Worm (Caenorhabditis elegans) whole organism, mixed stage, embryonic: ENCODE measurements around the gene nhr-219.

Experiments used
- drap-1 ChIP-seq: fragments of 200-800 bp; sonication (Bioruptor generic); optimal IDR thresholded peaks from 3 replicates; lab custom pipeline; 2018; ENCODE audit warnings: mild to moderate bottlenecking, missing genetic modification characterization, missing compliant biosample characterization
- elt-1 ChIP-seq: sonication (generic microtip); optimal IDR thresholded peaks from 2 replicates; lab custom pipeline; 2017; ENCODE audit warnings: missing genetic modification characterization, mild to moderate bottlenecking, missing compliant biosample characterization, antibody characterized with exemption, moderate library complexity, borderline replicate concordance; ENCODE audit not compliant: insufficient read depth
- elt-3 ChIP-seq: fragments of 150-350 bp; optimal IDR thresholded peaks from 2 replicates; lab custom pipeline; 2014; ENCODE audit warnings: missing biosample characterization, missing genetic modification characterization
- mab-5 ChIP-seq: fragments of 150-350 bp; optimal IDR thresholded peaks from 2 replicates; lab custom pipeline; 2014; ENCODE audit warnings: missing biosample characterization, missing genetic modification characterization
- nhr-12 ChIP-seq: fragments of 150-350 bp; optimal IDR thresholded peaks from 2 replicates; lab custom pipeline; 2014; ENCODE audit warnings: missing biosample characterization, missing genetic modification characterization
- nhr-237 ChIP-seq: fragments of 150-350 bp; optimal IDR thresholded peaks from 2 replicates; lab custom pipeline; 2014; ENCODE audit warnings: missing biosample characterization, missing genetic modification characterization
- nhr-76 ChIP-seq: sonication (generic microtip); optimal IDR thresholded peaks from 2 replicates; lab custom pipeline; 2017; ENCODE audit warnings: missing biosample characterization, missing genetic modification characterization
- pha-4 ChIP-seq: fragments of 150-350 bp; optimal IDR thresholded peaks from 2 replicates; lab custom pipeline; 2018; ENCODE audit warnings: missing biosample characterization, missing genetic modification reagents, missing genetic modification characterization
- sem-2 ChIP-seq: fragments of 200-800 bp; sonication (Bioruptor generic); optimal IDR thresholded peaks from 2 replicates; lab custom pipeline; 2018; ENCODE audit warnings: mild to moderate bottlenecking, missing genetic modification characterization, missing compliant biosample characterization
- snpc-4 ChIP-seq: fragments of 150-350 bp; optimal IDR thresholded peaks from 2 replicates; lab custom pipeline; 2014; ENCODE audit warnings: missing biosample characterization, missing genetic modification characterization
- sptf-1 ChIP-seq: sonication (generic microtip); optimal IDR thresholded peaks from 2 replicates; lab custom pipeline; 2017; ENCODE audit warnings: mild to moderate bottlenecking, missing genetic modification characterization, moderate library complexity, missing compliant biosample characterization
- unc-39 ChIP-seq: fragments of 150-350 bp; optimal IDR thresholded peaks from 2 replicates; lab custom pipeline; 2014; ENCODE audit warnings: missing biosample characterization, missing genetic modification characterization
- unc-62 ChIP-seq: fragments of 150-350 bp; optimal IDR thresholded peaks from 2 replicates; lab custom pipeline; 2014; ENCODE audit warnings: missing biosample characterization, missing genetic modification reagents, missing genetic modification characterization

DNA sequence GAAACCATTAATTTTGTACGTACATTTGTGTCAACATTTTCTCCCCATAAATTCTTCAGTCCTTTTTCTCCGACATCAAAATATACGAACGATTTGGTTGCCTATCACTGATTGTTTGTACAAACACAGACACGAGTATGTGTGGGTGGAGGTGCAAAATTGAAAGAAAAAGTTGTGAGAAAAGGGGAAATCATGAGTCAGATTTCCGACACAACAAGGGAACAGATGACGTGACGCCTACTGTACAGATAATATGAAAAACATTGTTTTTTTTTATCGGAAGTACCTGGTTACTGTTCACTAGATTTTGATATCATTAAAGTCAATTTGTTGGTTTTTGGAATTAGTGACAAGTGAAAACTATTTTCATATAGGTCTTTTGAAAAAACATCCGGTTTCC, 31.7 kb downstream of the nhr-219 start:
- TF ChIP-seq sem-2 (GFP tag; lab: Kevin White, UChicago) = no peak
- no peak for TF ChIP-seq snpc-4 (tag; lab: Kevin White, UChicago)
- TF ChIP-seq unc-62 = no peak
- TF ChIP-seq elt-1 (tag; lab: Kevin White, UChicago) = no peak
- TF ChIP-seq unc-39 (tag; lab: Kevin White, UChicago) = no peak
- TF ChIP-seq mab-5 (tag; lab: Kevin White, UChicago) = no peak
- TF ChIP-seq nhr-12 (tag; lab: Kevin White, UChicago) = no peak
- no peak for TF ChIP-seq pha-4 (tag; lab: Kevin White, UChicago)
- TF ChIP-seq sptf-1 (tag; lab: Kevin White, UChicago) = no peak
- TF ChIP-seq nhr-237 (tag; lab: Kevin White, UChicago) = no peak
- no peak for TF ChIP-seq drap-1 (GFP tag; lab: Kevin White, UChicago)
- no peak for TF ChIP-seq elt-3 (tag; lab: Kevin White, UChicago)
- no peak for TF ChIP-seq nhr-76
